Worm (Caenorhabditis elegans) whole organism, young adult: ENCODE data around the gene Y22D7AL.3.

Experiments used
- B0019.2 ChIP-seq: fragments of 200-800 bp; sonication (Bioruptor generic); conservative IDR thresholded peaks from 2 replicates; pipeline ENCODE4 v1.3.6; 2022; ENCODE audit warnings: missing genetic modification reagents, missing genetic modification characterization, missing compliant biosample characterization
- B0035.1 ChIP-seq: sonication (generic microtip); optimal IDR thresholded peaks from 2 replicates; lab custom pipeline; 2016; ENCODE audit warnings: missing genetic modification characterization, mild to moderate bottlenecking, missing compliant biosample characterization, missing genotype, missing genetic modification reagents
- B0261.1 ChIP-seq: sonication (generic microtip); optimal IDR thresholded peaks from 2 replicates; lab custom pipeline; 2016; ENCODE audit warnings: mild to moderate bottlenecking, missing genetic modification characterization, moderate library complexity, missing compliant biosample characterization
- B0336.3 ChIP-seq: fragments of 200-800 bp; sonication (Bioruptor generic); IDR thresholded peaks from 2 replicates; pipeline ENCODE4 v1.3.6; 2022; ENCODE audit warnings: missing genetic modification characterization, missing compliant biosample characterization
- F22D6.2 ChIP-seq: sonication (generic microtip); optimal IDR thresholded peaks from 2 replicates; lab custom pipeline; 2016; ENCODE audit warnings: mild to moderate bottlenecking, missing genetic modification characterization, missing compliant biosample characterization
- F39B2.1 ChIP-seq: fragments of 200-800 bp; sonication (Bioruptor generic); IDR thresholded peaks from 2 replicates; pipeline ENCODE4 v1.3.6; 2022; ENCODE audit warnings: missing genetic modification reagents, missing genetic modification characterization, missing compliant biosample characterization
- F49E8.2 ChIP-seq: sonication (generic microtip); optimal IDR thresholded peaks from 3 replicates; lab custom pipeline; 2017; ENCODE audit warnings: missing genetic modification characterization, mild to moderate bottlenecking, missing compliant biosample characterization, antibody characterized with exemption, moderate library complexity; ENCODE audit not compliant: insufficient read depth
- F52B5.7 ChIP-seq: sonication (generic microtip); optimal IDR thresholded peaks from 2 replicates; lab custom pipeline; 2016; ENCODE audit warnings: mild to moderate bottlenecking, missing genetic modification characterization, missing compliant biosample characterization
- Y79H2A.3 ChIP-seq: fragments of 200-800 bp; sonication (Bioruptor generic); conservative IDR thresholded peaks from 2 replicates; pipeline ENCODE4 v1.3.6; 2022; ENCODE audit warnings: missing genetic modification reagents, missing genetic modification characterization, missing compliant biosample characterization
- Y95B8A.8 ChIP-seq: fragments of 200-800 bp; sonication (Bioruptor generic); IDR thresholded peaks from 2 replicates; pipeline ENCODE4 v1.3.6; 2022; ENCODE audit warnings: missing genetic modification reagents, missing genetic modification characterization, missing compliant biosample characterization
- ZK185.1 ChIP-seq: sonication (generic microtip); optimal IDR thresholded peaks from 2 replicates; lab custom pipeline; 2016; ENCODE audit warnings: mild to moderate bottlenecking, missing genetic modification characterization, missing compliant biosample characterization; ENCODE audit not compliant: poor library complexity, severe bottlenecking
- aptf-2 ChIP-seq: fragments of 200-800 bp; sonication (Bioruptor generic); conservative IDR thresholded peaks from 2 replicates; pipeline ENCODE4 v1.3.6; 2022; ENCODE audit warnings: missing genetic modification reagents, missing genetic modification characterization, missing compliant biosample characterization
- aptf-3 ChIP-seq: fragments of 200-800 bp; sonication (Bioruptor generic); IDR thresholded peaks from 2 replicates; pipeline ENCODE4 v1.3.6; 2022; ENCODE audit warnings: missing genetic modification characterization, missing compliant biosample characterization
- attf-5 ChIP-seq: fragments of 200-800 bp; sonication (Bioruptor generic); optimal IDR thresholded peaks from 2 replicates; lab custom pipeline; 2018; ENCODE audit warnings: mild to moderate bottlenecking, missing genetic modification characterization, missing compliant biosample characterization
- attf-6 ChIP-seq: fragments of 200-800 bp; sonication (Bioruptor generic); IDR thresholded peaks from 2 replicates; pipeline ENCODE4 v1.3.6; 2022; ENCODE audit warnings: missing genetic modification reagents, missing genetic modification characterization, missing compliant biosample characterization
- bed-1 ChIP-seq: fragments of 200-800 bp; sonication (Bioruptor generic); IDR thresholded peaks from 2 replicates; pipeline ENCODE4 v1.3.6; 2022; ENCODE audit warnings: missing genetic modification reagents, missing genetic modification characterization, missing compliant biosample characterization
- bed-2 ChIP-seq: fragments of 200-800 bp; sonication (Bioruptor generic); IDR thresholded peaks from 2 replicates; pipeline ENCODE4 v1.3.6; 2022; ENCODE audit warnings: missing genetic modification reagents, missing genetic modification characterization, missing compliant biosample characterization
- ccch-3 ChIP-seq: fragments of 200-800 bp; sonication (Bioruptor generic); optimal IDR thresholded peaks from 2 replicates; lab custom pipeline; 2018; ENCODE audit warnings: mild to moderate bottlenecking, missing genetic modification characterization, missing compliant biosample characterization
- ceh-100 ChIP-seq: fragments of 200-800 bp; sonication (Bioruptor generic); IDR thresholded peaks from 2 replicates; pipeline ENCODE4 v1.3.6; 2022; ENCODE audit warnings: missing genetic modification reagents, missing genetic modification characterization, missing compliant biosample characterization
- chd-7 ChIP-seq: sonication (generic microtip); optimal IDR thresholded peaks from 2 replicates; lab custom pipeline; 2016; ENCODE audit warnings: mild to moderate bottlenecking, missing genetic modification characterization, moderate library complexity, missing compliant biosample characterization
- egl-18 ChIP-seq: fragments of 200-800 bp; sonication (Bioruptor generic); IDR thresholded peaks from 2 replicates; pipeline ENCODE4 v1.3.6; 2022; ENCODE audit warnings: missing genetic modification reagents, missing genetic modification characterization, missing compliant biosample characterization
- egrh-3 ChIP-seq: fragments of 200-800 bp; sonication (Bioruptor generic); IDR thresholded peaks from 2 replicates; pipeline ENCODE4 v1.3.6; 2022; ENCODE audit warnings: missing genetic modification reagents, missing genetic modification characterization, missing compliant biosample characterization
- ekl-4 ChIP-seq: fragments of 200-800 bp; sonication (Bioruptor generic); IDR thresholded peaks from 2 replicates; pipeline ENCODE4 v1.3.6; 2022; ENCODE audit warnings: missing genetic modification reagents, missing genetic modification characterization, missing compliant biosample characterization
- ets-4 ChIP-seq: fragments of 200-800 bp; sonication (Bioruptor generic); optimal IDR thresholded peaks from 2 replicates; lab custom pipeline; 2018; ENCODE audit warnings: mild to moderate bottlenecking, missing genetic modification characterization, missing compliant biosample characterization
- gei-17 ChIP-seq: fragments of 200-800 bp; sonication (Bioruptor generic); optimal IDR thresholded peaks from 2 replicates; lab custom pipeline; 2018; ENCODE audit warnings: mild to moderate bottlenecking, missing genetic modification characterization, missing compliant biosample characterization
- hmg-1.2 ChIP-seq: fragments of 200-800 bp; sonication (Bioruptor generic); IDR thresholded peaks from 2 replicates; pipeline ENCODE4 v1.3.6; 2022; ENCODE audit warnings: missing genetic modification reagents, missing genetic modification characterization, missing compliant biosample characterization
- hrde-1 ChIP-seq: sonication (generic microtip); optimal IDR thresholded peaks from 2 replicates; lab custom pipeline; 2016; ENCODE audit warnings: missing genetic modification characterization, mild to moderate bottlenecking, missing compliant biosample characterization, moderate library complexity, missing genotype, missing genetic modification reagents, borderline replicate concordance
- let-526 ChIP-seq: fragments of 200-800 bp; sonication (Bioruptor generic); IDR thresholded peaks from 2 replicates; pipeline ENCODE4 v1.3.6; 2022; ENCODE audit warnings: missing genetic modification reagents, missing genetic modification characterization, missing compliant biosample characterization
- lsl-1 ChIP-seq: fragments of 200-800 bp; sonication (Bioruptor generic); optimal IDR thresholded peaks from 2 replicates; lab custom pipeline; 2018; ENCODE audit warnings: mild to moderate bottlenecking, missing genetic modification characterization, moderate library complexity, missing compliant biosample characterization
- madf-10 ChIP-seq: sonication (generic microtip); optimal IDR thresholded peaks from 2 replicates; lab custom pipeline; 2016; ENCODE audit warnings: mild to moderate bottlenecking, missing genetic modification characterization, missing compliant biosample characterization
- madf-3 ChIP-seq: fragments of 200-800 bp; sonication (Bioruptor generic); IDR thresholded peaks from 2 replicates; pipeline ENCODE4 v1.3.6; 2022; ENCODE audit warnings: missing genetic modification reagents, missing genetic modification characterization, missing compliant biosample characterization
- madf-6 ChIP-seq: fragments of 200-800 bp; sonication (Bioruptor generic); IDR thresholded peaks from 2 replicates; pipeline ENCODE4 v1.3.6; 2022; ENCODE audit warnings: missing genetic modification reagents, missing genetic modification characterization, missing compliant biosample characterization
- madf-8 ChIP-seq: fragments of 200-800 bp; sonication (Bioruptor generic); conservative IDR thresholded peaks from 2 replicates; pipeline ENCODE4 v1.3.6; 2022; ENCODE audit warnings: missing genetic modification reagents, missing genetic modification characterization, missing compliant biosample characterization
- mes-4 ChIP-seq: sonication (generic microtip); optimal IDR thresholded peaks from 2 replicates; lab custom pipeline; 2016; ENCODE audit warnings: missing genotype, missing genetic modification characterization, missing compliant biosample characterization
- mxl-1 ChIP-seq: sonication (generic microtip); optimal IDR thresholded peaks from 2 replicates; lab custom pipeline; 2016; ENCODE audit warnings: missing genetic modification characterization, missing compliant biosample characterization
- nfyb-1 ChIP-seq: fragments of 200-800 bp; sonication (Bioruptor generic); IDR thresholded peaks from 2 replicates; pipeline ENCODE4 v1.3.6; 2022; ENCODE audit warnings: missing genetic modification reagents, missing genetic modification characterization, missing compliant biosample characterization
- nhr-120 ChIP-seq: fragments of 200-800 bp; sonication (Bioruptor generic); IDR thresholded peaks from 2 replicates; pipeline ENCODE4 v1.3.6; 2022; ENCODE audit warnings: missing genetic modification characterization, missing compliant biosample characterization
- nhr-90 ChIP-seq: sonication (generic microtip); optimal IDR thresholded peaks from 2 replicates; lab custom pipeline; 2016; ENCODE audit warnings: missing genotype, mild to moderate bottlenecking, missing genetic modification characterization, missing compliant biosample characterization
- pbrm-1 ChIP-seq: fragments of 200-800 bp; sonication (Bioruptor generic); IDR thresholded peaks from 2 replicates; pipeline ENCODE4 v1.3.6; 2022; ENCODE audit warnings: missing genetic modification reagents, missing genetic modification characterization, missing compliant biosample characterization
- repo-1 ChIP-seq: sonication (generic microtip); optimal IDR thresholded peaks from 2 replicates; lab custom pipeline; 2017; ENCODE audit warnings: mild to moderate bottlenecking, missing genetic modification characterization, missing compliant biosample characterization
- snpc-3.4 ChIP-seq: sonication (generic microtip); optimal IDR thresholded peaks from 2 replicates; lab custom pipeline; 2017; ENCODE audit warnings: missing genetic modification characterization, mild to moderate bottlenecking, missing compliant biosample characterization, antibody characterized with exemption, moderate library complexity, missing genotype, missing genetic modification reagents
- unc-62 ChIP-seq: fragments of 150-350 bp; optimal IDR thresholded peaks from 2 replicates; lab custom pipeline; 2014; ENCODE audit warnings: missing biosample characterization, missing genetic modification reagents, missing genetic modification characterization
- xnd-1 ChIP-seq: sonication (generic microtip); optimal IDR thresholded peaks from 2 replicates; lab custom pipeline; 2016; ENCODE audit warnings: missing genotype, missing genetic modification reagents, missing genetic modification characterization, missing compliant biosample characterization
- zim-3 ChIP-seq: sonication (generic microtip); optimal IDR thresholded peaks from 2 replicates; lab custom pipeline; 2017; ENCODE audit warnings: mild to moderate bottlenecking, missing genetic modification characterization, moderate library complexity, missing compliant biosample characterization
- ztf-18 ChIP-seq: sonication (generic microtip); optimal IDR thresholded peaks from 2 replicates; lab custom pipeline; 2016; ENCODE audit warnings: missing genotype, mild to moderate bottlenecking, missing genetic modification characterization, missing compliant biosample characterization
- ztf-22 ChIP-seq: fragments of 200-800 bp; sonication (Bioruptor generic); optimal IDR thresholded peaks from 2 replicates; lab custom pipeline; 2018; ENCODE audit warnings: mild to moderate bottlenecking, missing genetic modification characterization, moderate library complexity, missing compliant biosample characterization
- ztf-28 ChIP-seq: fragments of 200-800 bp; sonication (Bioruptor generic); IDR thresholded peaks from 2 replicates; pipeline ENCODE4 v1.3.6; 2022; ENCODE audit warnings: missing genetic modification reagents, missing genetic modification characterization, missing compliant biosample characterization
- ztf-6 ChIP-seq: fragments of 200-800 bp; sonication (Bioruptor generic); IDR thresholded peaks from 2 replicates; pipeline ENCODE4 v1.3.6; 2022; ENCODE audit warnings: missing genetic modification reagents, missing genetic modification characterization, missing compliant biosample characterization

Gene Y22D7AL.3

ce11 chrIII:1604514-1604976 lies 36.7 kb upstream of the Y22D7AL.3 start, which contains the start of gene Y22D7AL.6 (continued):
- peak; percentile 59 for TF ChIP-seq repo-1 (tag; lab: Kevin White, UChicago)
- peak; percentile 71 for TF ChIP-seq B0336.3 (GFP tag; lab: Robert Waterston, UW)
- TF ChIP-seq Y79H2A.3 (GFP tag; lab: Robert Waterston, UW): 0 out of 2 replicates have a peak, but pooled peaks have one; percentile 29
- TF ChIP-seq F22D6.2 (tag; lab: Kevin White, UChicago): peak; percentile 16
- peak; percentile 55 for TF ChIP-seq madf-6
- TF ChIP-seq B0035.1 (tag; lab: Kevin White, UChicago): peak; percentile 49
- TF ChIP-seq bed-1 (GFP tag; lab: Robert Waterston, UW): no peak
- peak; percentile 26 for TF ChIP-seq gei-17 (GFP tag; lab: Kevin White, UChicago)
- 0 out of 2 replicates have a peak, but pooled peaks have one; percentile 4 for TF ChIP-seq aptf-2
- peak; percentile 84 for TF ChIP-seq nhr-90 (tag; lab: Kevin White, UChicago)
- TF ChIP-seq F52B5.7 (tag; lab: Kevin White, UChicago): peak; percentile 80
- TF ChIP-seq hrde-1 (tag; lab: Kevin White, UChicago): no peak
- peak; percentile 98 for TF ChIP-seq B0261.1 (tag; lab: Kevin White, UChicago)
- TF ChIP-seq nfyb-1: peak; percentile 83
- TF ChIP-seq Y95B8A.8: 0 out of 2 replicates have a peak, but pooled peaks have one; percentile 54
- 0 out of 2 replicates have a peak, but pooled peaks have one; percentile 67 for TF ChIP-seq madf-3
- peak; percentile 65 for TF ChIP-seq ceh-100 (GFP tag; lab: Robert Waterston, UW)
- TF ChIP-seq unc-62 (GFP tag; lab: Kevin White, UChicago): no peak
- TF ChIP-seq pbrm-1 (GFP tag; lab: Robert Waterston, UW): peak; percentile 89
- TF ChIP-seq B0019.2: peak; percentile 45
- peak; percentile 63 for TF ChIP-seq ztf-18 (tag; lab: Kevin White, UChicago)
- TF ChIP-seq aptf-3 (GFP tag; lab: Robert Waterston, UW): 0 out of 2 replicates have a peak, but pooled peaks have one; percentile 13
- peak; percentile 64 for TF ChIP-seq mes-4 (tag; lab: Kevin White, UChicago)
- peak; percentile 35 for TF ChIP-seq attf-5
- no peak; the same call in 1 of the 2 replicates for TF ChIP-seq egl-18 (GFP tag; lab: Robert Waterston, UW)
- TF ChIP-seq hmg-1.2 (GFP tag; lab: Robert Waterston, UW): peak; percentile 72
- peak; percentile 45; the same call in 1 of the 2 replicates for TF ChIP-seq ztf-28
- peak; percentile 73 for TF ChIP-seq bed-2 (GFP tag; lab: Robert Waterston, UW)
- TF ChIP-seq snpc-3.4 (tag; lab: Kevin White, UChicago): peak; percentile 61
- 0 out of 2 replicates have a peak, but pooled peaks have one; percentile 32 for TF ChIP-seq attf-6 (GFP tag; lab: Robert Waterston, UW)
- no peak for TF ChIP-seq madf-8
- 0 out of 2 replicates have a peak, but pooled peaks have one; percentile 48 for TF ChIP-seq nhr-120
- peak; percentile 68 for TF ChIP-seq ekl-4
- no peak for TF ChIP-seq ztf-22 (GFP tag; lab: Kevin White, UChicago)
- no peak for TF ChIP-seq let-526
- 0 out of 2 replicates have a peak, but pooled peaks have one; percentile 33 for TF ChIP-seq ztf-6
- no peak for TF ChIP-seq xnd-1 (tag; lab: Kevin White, UChicago)
- peak; percentile 65 for TF ChIP-seq lsl-1 (GFP tag; lab: Kevin White, UChicago)
- TF ChIP-seq F39B2.1 (GFP tag; lab: Robert Waterston, UW): no peak
- no peak for TF ChIP-seq ccch-3 (GFP tag; lab: Kevin White, UChicago)
- peak; percentile 76 for TF ChIP-seq chd-7 (tag; lab: Kevin White, UChicago)
- TF ChIP-seq zim-3 (tag; lab: Kevin White, UChicago): peak; percentile 80
- peak; percentile 77 for TF ChIP-seq madf-10 (tag; lab: Kevin White, UChicago)
- peak; percentile 74 for TF ChIP-seq mxl-1 (tag; lab: Kevin White, UChicago)
- TF ChIP-seq F49E8.2 (tag; lab: Kevin White, UChicago): peak; percentile 61
- TF ChIP-seq ZK185.1: no peak
- TF ChIP-seq egrh-3: peak; percentile 46; the same call in 1 of the 2 replicates
- TF ChIP-seq ets-4 (GFP tag; lab: Kevin White, UChicago): peak; percentile 9
